Fruit fly (Drosophila melanogaster) whole organism, embryonic: Measurements from ENCODE around the gene mRRF1.

Experiments used
- Atf-2 ChIP-seq: fragments of 200-800 bp; sonication (Bioruptor generic); optimal IDR thresholded peaks from 2 replicates; lab custom pipeline; 2016; ENCODE audit warnings: missing biosample characterization, missing genetic modification characterization
- Bdp1 ChIP-seq: fragments of 200-800 bp; sonication (Bioruptor generic); optimal IDR thresholded peaks from 3 replicates; lab custom pipeline; 2016; ENCODE audit warnings: missing biosample characterization, missing genetic modification characterization
- Bteb2 ChIP-seq: fragments of 200-800 bp; sonication (Bioruptor generic); optimal IDR thresholded peaks from 2 replicates; lab custom pipeline; 2016; ENCODE audit warnings: missing biosample characterization, missing genetic modification characterization
- CG10959 ChIP-seq: fragments of 200-800 bp; sonication (Bioruptor generic); IDR thresholded peaks from 2 replicates; pipeline ENCODE4 v1.3.6; 2022; ENCODE audit warnings: missing biosample characterization, missing genetic modification characterization
- CG11093 ChIP-seq: fragments of 200-800 bp; sonication (Bioruptor generic); IDR thresholded peaks from 3 replicates; pipeline ENCODE4 v1.3.6; 2022; ENCODE audit warnings: missing biosample characterization, missing genetic modification characterization
- CG12219 ChIP-seq: fragments of 200-800 bp; sonication (Bioruptor generic); optimal IDR thresholded peaks from 3 replicates; lab custom pipeline; 2018; ENCODE audit warnings: missing biosample characterization, mild to moderate bottlenecking, missing genetic modification characterization
- CG12299 ChIP-seq: fragments of 200-800 bp; sonication (Bioruptor generic); optimal IDR thresholded peaks from 2 replicates; lab custom pipeline; 2018; ENCODE audit warnings: missing biosample characterization, mild to moderate bottlenecking, missing genetic modification characterization
- CG12659 ChIP-seq: fragments of 200-800 bp; sonication (Bioruptor generic); optimal IDR thresholded peaks from 3 replicates; lab custom pipeline; 2017; ENCODE audit warnings: mild to moderate bottlenecking, missing biosample characterization, missing genetic modification reagents, missing genetic modification characterization
- CG13123 ChIP-seq: fragments of 200-800 bp; sonication (Bioruptor generic); optimal IDR thresholded peaks from 2 replicates; lab custom pipeline; 2016; ENCODE audit warnings: missing biosample characterization, missing genetic modification characterization
- CG13894 ChIP-seq: fragments of 200-800 bp; sonication (Bioruptor generic); optimal IDR thresholded peaks from 3 replicates; lab custom pipeline; 2018; ENCODE audit warnings: missing biosample characterization, mild to moderate bottlenecking, missing genetic modification characterization, moderate library complexity
- CG15011 ChIP-seq: fragments of 200-800 bp; sonication (Bioruptor generic); optimal IDR thresholded peaks from 3 replicates; lab custom pipeline; 2018; ENCODE audit warnings: missing biosample characterization, mild to moderate bottlenecking, missing genetic modification characterization
- CG15514 ChIP-seq: fragments of 200-800 bp; sonication (Bioruptor generic); optimal IDR thresholded peaks from 3 replicates; lab custom pipeline; 2017; ENCODE audit warnings: missing biosample characterization, missing genetic modification characterization, mild to moderate bottlenecking, moderate library complexity, missing genetic modification reagents
- CG15696 ChIP-seq: fragments of 200-800 bp; sonication (Bioruptor generic); optimal IDR thresholded peaks from 2 replicates; lab custom pipeline; 2019; ENCODE audit warnings: missing biosample characterization, mild to moderate bottlenecking, missing genetic modification characterization, moderate library complexity
- CG17568 ChIP-seq: fragments of 200-800 bp; sonication (Bioruptor generic); optimal IDR thresholded peaks from 2 replicates; lab custom pipeline; 2018; ENCODE audit warnings: missing biosample characterization, mild to moderate bottlenecking, missing genetic modification characterization, moderate library complexity
- CG17802 ChIP-seq: fragments of 200-800 bp; sonication (Bioruptor generic); optimal IDR thresholded peaks from 2 replicates; lab custom pipeline; 2018; ENCODE audit warnings: missing biosample characterization, mild to moderate bottlenecking, missing genetic modification characterization, moderate library complexity
- CG2875 ChIP-seq: fragments of 200-800 bp; sonication (Bioruptor generic); optimal IDR thresholded peaks from 2 replicates; lab custom pipeline; 2017; ENCODE audit warnings: missing biosample characterization, mild to moderate bottlenecking, missing genetic modification characterization, missing genetic modification reagents
- CG4730 ChIP-seq: fragments of 200-800 bp; sonication (Bioruptor generic); IDR thresholded peaks from 2 replicates; pipeline ENCODE4 v1.3.6; 2022; ENCODE audit warnings: missing biosample characterization, missing genetic modification characterization
- CG9817 ChIP-seq: fragments of 200-800 bp; sonication (Bioruptor generic); optimal IDR thresholded peaks from 2 replicates; lab custom pipeline; 2018; ENCODE audit warnings: missing biosample characterization, mild to moderate bottlenecking, missing genetic modification characterization, moderate library complexity
- Dad ChIP-seq: fragments of 200-800 bp; sonication (Bioruptor generic); optimal IDR thresholded peaks from 3 replicates; lab custom pipeline; 2016; ENCODE audit warnings: missing biosample characterization, missing genetic modification characterization
- Dip2 ChIP-seq: fragments of 200-800 bp; sonication (Bioruptor generic); IDR thresholded peaks from 2 replicates; pipeline ENCODE4 v1.3.6; 2022; ENCODE audit warnings: missing biosample characterization, missing genetic modification characterization
- Dp ChIP-seq: fragments of 200-800 bp; sonication (Bioruptor generic); optimal IDR thresholded peaks from 2 replicates; lab custom pipeline; 2018; ENCODE audit warnings: missing biosample characterization, mild to moderate bottlenecking, missing genetic modification characterization, moderate library complexity
- Drgx ChIP-seq: fragments of 200-800 bp; sonication (Bioruptor generic); IDR thresholded peaks from 2 replicates; pipeline ENCODE4 v1.3.6; 2022; ENCODE audit warnings: missing biosample characterization, missing genetic modification characterization
- Fer3 ChIP-seq: fragments of 200-800 bp; sonication (Bioruptor generic); optimal IDR thresholded peaks from 2 replicates; lab custom pipeline; 2018; ENCODE audit warnings: missing biosample characterization, mild to moderate bottlenecking, missing genetic modification characterization, moderate library complexity
- Meics ChIP-seq: fragments of 200-800 bp; sonication (Bioruptor generic); optimal IDR thresholded peaks from 2 replicates; lab custom pipeline; 2017; ENCODE audit warnings: missing biosample characterization, mild to moderate bottlenecking, missing genetic modification characterization
- Oaz ChIP-seq: fragments of 200-800 bp; sonication (Bioruptor generic); IDR thresholded peaks from 2 replicates; pipeline ENCODE4 v1.3.6; 2022; ENCODE audit warnings: missing biosample characterization, missing genetic modification characterization
- Rx ChIP-seq: fragments of 200-800 bp; sonication (Bioruptor generic); IDR thresholded peaks from 2 replicates; pipeline ENCODE4 v1.3.6; 2022; ENCODE audit warnings: missing biosample characterization, missing genetic modification characterization
- Vsx1 ChIP-seq: fragments of 200-800 bp; sonication (Bioruptor generic); optimal IDR thresholded peaks from 2 replicates; lab custom pipeline; 2017; ENCODE audit warnings: missing biosample characterization, mild to moderate bottlenecking, missing genetic modification characterization, missing genetic modification reagents
- abd-A ChIP-seq: fragments of 200-800 bp; sonication (Bioruptor generic); optimal IDR thresholded peaks from 3 replicates; lab custom pipeline; 2019; ENCODE audit warnings: missing biosample characterization, mild to moderate bottlenecking, missing genetic modification characterization, moderate library complexity
- aop ChIP-seq: fragments of 200-800 bp; sonication (Bioruptor generic); IDR thresholded peaks from 2 replicates; pipeline ENCODE4 v1.3.6; 2022; ENCODE audit warnings: missing biosample characterization, missing genetic modification characterization
- ap ChIP-seq: fragments of 200-800 bp; sonication (Bioruptor generic); IDR thresholded peaks from 2 replicates; pipeline ENCODE4 v1.3.6; 2022; ENCODE audit warnings: missing biosample characterization, missing genetic modification characterization
- ara ChIP-seq: fragments of 200-800 bp; sonication (Bioruptor generic); IDR thresholded peaks from 2 replicates; pipeline ENCODE4 v1.3.6; 2022; ENCODE audit warnings: missing biosample characterization, missing genetic modification characterization
- br ChIP-seq: fragments of >200 bp; optimal IDR thresholded peaks from 2 replicates; lab custom pipeline; 2017
- cas ChIP-seq: fragments of 200-800 bp; sonication (Bioruptor generic); IDR thresholded peaks from 2 replicates; pipeline ENCODE4 v1.3.6; 2022; ENCODE audit warnings: missing biosample characterization, missing genetic modification characterization
- chinmo ChIP-seq: fragments of 200-800 bp; sonication (Bioruptor generic); IDR thresholded peaks from 4 replicates; pipeline ENCODE4 v1.3.6; 2022; ENCODE audit warnings: missing biosample characterization, missing genetic modification characterization; ENCODE audit not compliant: partially characterized antibody
- disco-r ChIP-seq: fragments of 200-800 bp; sonication (Bioruptor generic); optimal IDR thresholded peaks from 2 replicates; lab custom pipeline; 2016; ENCODE audit warnings: missing biosample characterization, missing genetic modification characterization
- eve ChIP-seq, 2 experiments: fragments of >200 bp; optimal IDR thresholded peaks; 2 replicates each; lab custom pipeline; 2017; ENCODE audit warnings: missing biosample characterization in 2 of 2, missing genetic modification characterization in 2 of 2
- ftz-f1 ChIP-seq: fragments of 200-800 bp; sonication (Bioruptor generic); optimal IDR thresholded peaks from 2 replicates; lab custom pipeline; 2016; ENCODE audit warnings: missing biosample characterization, missing genetic modification characterization
- gcm ChIP-seq: fragments of 200-800 bp; sonication (Bioruptor generic); optimal IDR thresholded peaks from 2 replicates; lab custom pipeline; 2019; ENCODE audit warnings: missing biosample characterization, mild to moderate bottlenecking, missing genetic modification characterization, moderate library complexity
- h ChIP-seq: fragments of >200 bp; optimal IDR thresholded peaks from 2 replicates; lab custom pipeline; 2017
- inv ChIP-seq: fragments of 200-800 bp; sonication (Bioruptor generic); IDR thresholded peaks from 2 replicates; pipeline ENCODE4 v1.3.6; 2022; ENCODE audit warnings: missing biosample characterization, missing genetic modification characterization; ENCODE audit not compliant: partially characterized antibody
- kah ChIP-seq: fragments of 200-800 bp; sonication (Bioruptor generic); optimal IDR thresholded peaks from 2 replicates; lab custom pipeline; 2018; ENCODE audit warnings: missing biosample characterization, mild to moderate bottlenecking, missing genetic modification characterization
- lilli ChIP-seq: fragments of 200-800 bp; sonication (Bioruptor generic); optimal IDR thresholded peaks from 3 replicates; lab custom pipeline; 2016; ENCODE audit warnings: missing biosample characterization, missing genetic modification characterization
- mam ChIP-seq: fragments of 200-800 bp; sonication (Bioruptor generic); optimal IDR thresholded peaks from 3 replicates; lab custom pipeline; 2016; ENCODE audit warnings: missing biosample characterization, missing genetic modification characterization
- peb ChIP-seq: fragments of 200-800 bp; sonication (Bioruptor generic); IDR thresholded peaks from 2 replicates; pipeline ENCODE4 v1.3.6; 2022; ENCODE audit warnings: missing biosample characterization, missing genetic modification characterization
- phol ChIP-seq: fragments of 200-800 bp; sonication (Bioruptor generic); optimal IDR thresholded peaks from 3 replicates; lab custom pipeline; 2018; ENCODE audit warnings: missing biosample characterization, mild to moderate bottlenecking, missing genetic modification characterization, moderate library complexity
- pzg ChIP-seq: fragments of 200-800 bp; sonication (Bioruptor generic); optimal IDR thresholded peaks from 3 replicates; lab custom pipeline; 2018; ENCODE audit warnings: missing biosample characterization, mild to moderate bottlenecking, missing genetic modification characterization, moderate library complexity
- sens-2 ChIP-seq: fragments of 200-800 bp; sonication (Bioruptor generic); IDR thresholded peaks from 2 replicates; pipeline ENCODE4 v1.3.6; 2022; ENCODE audit warnings: missing biosample characterization, missing genetic modification characterization
- shn ChIP-seq: fragments of 200-800 bp; sonication (Bioruptor generic); optimal IDR thresholded peaks from 3 replicates; lab custom pipeline; 2016; ENCODE audit warnings: missing biosample characterization, missing genetic modification characterization
- zf30C ChIP-seq: fragments of 200-800 bp; sonication (Bioruptor generic); optimal IDR thresholded peaks from 3 replicates; lab custom pipeline; 2018; ENCODE audit warnings: missing biosample characterization, mild to moderate bottlenecking, missing genetic modification characterization
- zfh2 ChIP-seq: fragments of 200-800 bp; sonication (Bioruptor generic); optimal IDR thresholded peaks from 2 replicates; lab custom pipeline; 2016; ENCODE audit warnings: missing biosample characterization, missing genetic modification characterization

The mRRF1 gene

dm6 chr3L:9410754-9411423, 46.7 kb downstream of the mRRF1 start, which contains the start of the genes CG4022 and Cpsf5 (continued):
- TF ChIP-seq CG12659 (GFP tag; lab: Kevin White, UChicago) (peak; percentile 91), eve (GFP tag; optimal IDR thresholded peaks at IDR 0.05; lab: Kevin White, UChicago) (no peak), Rx (peak; percentile 38; the same call in 1 of the 2 replicates), CG11093 (peak; percentile 76; the same call in 2 of the 3 replicates), pzg (GFP tag; lab: Kevin White, UChicago) (peak; percentile 82), ara (GFP tag; lab: Robert Waterston, UW) (peak; percentile 87), CG13123 (GFP tag; lab: Kevin White, UChicago) (peak; percentile 74), phol (peak; percentile 94), CG17802 (tag; lab: Kevin White, UChicago) (peak; percentile 42), abd-A (peak; percentile 97), CG17568 (GFP tag; lab: Kevin White, UChicago) (peak; percentile 63), ftz-f1 (GFP tag; lab: Kevin White, UChicago) (no peak), ap (GFP tag; lab: Robert Waterston, UW) (peak; percentile 56), Atf-2 (no peak), CG10959 (GFP tag; lab: Robert Waterston, UW) (peak; percentile 70), Meics (GFP tag; lab: Kevin White, UChicago) (peak; percentile 78), peb (peak; percentile 73), Dp (GFP tag; lab: Kevin White, UChicago) (peak; percentile 28), mam (GFP tag; lab: Kevin White, UChicago) (peak; percentile 73), Fer3 (tag; lab: Kevin White, UChicago) (peak; percentile 78), Dad (GFP tag; lab: Kevin White, UChicago) (peak; percentile 34), Oaz (GFP tag; lab: Robert Waterston, UW) (peak; percentile 80), CG13894 (tag; lab: Kevin White, UChicago) (no peak), shn (GFP tag; lab: Kevin White, UChicago) (peak; percentile 44), CG15696 (tag; lab: Kevin White, UChicago) (peak; percentile 85), CG9817 (tag; lab: Kevin White, UChicago) (peak; percentile 90), CG2875 (GFP tag; lab: Kevin White, UChicago) (peak; percentile 47), inv (GFP tag; lab: Robert Waterston, UW) (peak; percentile 49; the same call in 1 of the 2 replicates), lilli (peak; percentile 90), zfh2 (peak; percentile 72), CG12299 (peak; percentile 84), disco-r (GFP tag; lab: Kevin White, UChicago) (no peak), sens-2 (GFP tag; lab: Robert Waterston, UW) (0 out of 2 replicates have a peak, but pooled peaks have one; percentile 29), CG12219 (GFP tag; lab: Kevin White, UChicago) (peak; percentile 69), CG15011 (peak; percentile 29), br (lab: Kevin White, UChicago) (no peak), cas (GFP tag; lab: Robert Waterston, UW) (peak; percentile 74), h (lab: Kevin White, UChicago) (no peak), kah (GFP tag; lab: Kevin White, UChicago) (peak; percentile 22), Dip2 (GFP tag; lab: Robert Waterston, UW) (no peak), zf30C (GFP tag; lab: Kevin White, UChicago) (no peak), aop (GFP tag; lab: Robert Waterston, UW) (no peak), chinmo (GFP tag; lab: Robert Waterston, UW) (0 out of 4 replicates have a peak, but pooled peaks have one; percentile 26), Vsx1 (GFP tag; lab: Kevin White, UChicago) (no peak), CG15514 (GFP tag; lab: Kevin White, UChicago) (peak; percentile 100), gcm (GFP tag; lab: Kevin White, UChicago) (peak; percentile 78), Bteb2 (GFP tag; lab: Kevin White, UChicago) (peak; percentile 48), CG4730 (GFP tag; lab: Robert Waterston, UW) (peak; percentile 62), Drgx (GFP tag; lab: Robert Waterston, UW) (peak; percentile 39), Bdp1 (GFP tag; lab: Kevin White, UChicago) (peak; percentile 67)
